Worm (Caenorhabditis elegans) whole organism, L3 larva: Measurements from ENCODE around the gene psf-1.

ENCODE experiments used
- R02D3.7 ChIP-seq: fragments of 150-350 bp; optimal IDR thresholded peaks from 2 replicates; lab custom pipeline; 2014; ENCODE audit warnings: missing biosample characterization, missing genetic modification characterization
- ZK546.5 ChIP-seq: sonication (generic microtip); optimal IDR thresholded peaks from 2 replicates; lab custom pipeline; 2017; ENCODE audit warnings: missing biosample characterization, missing genetic modification characterization
- aly-2 ChIP-seq: fragments of 150-350 bp; optimal IDR thresholded peaks from 2 replicates; lab custom pipeline; 2014; ENCODE audit warnings: missing biosample characterization, missing genetic modification characterization
- ama-1 ChIP-seq: fragments of 150-350 bp; optimal IDR thresholded peaks from 2 replicates; lab custom pipeline; 2018
- ceh-16 ChIP-seq: sonication (generic microtip); optimal IDR thresholded peaks from 2 replicates; lab custom pipeline; 2017; ENCODE audit warnings: missing biosample characterization, missing genetic modification characterization
- ceh-28 ChIP-seq: fragments of 150-350 bp; optimal IDR thresholded peaks from 2 replicates; lab custom pipeline; 2014; ENCODE audit warnings: missing biosample characterization, missing genetic modification reagents, missing genetic modification characterization
- ceh-9 ChIP-seq: sonication (generic microtip); optimal IDR thresholded peaks from 2 replicates; lab custom pipeline; 2018; ENCODE audit warnings: missing biosample characterization, missing genetic modification characterization
- daf-12 ChIP-seq: fragments of 150-350 bp; optimal IDR thresholded peaks from 2 replicates; lab custom pipeline; 2014; ENCODE audit warnings: missing biosample characterization, missing genetic modification reagents, missing genetic modification characterization
- egl-27 ChIP-seq: sonication (generic microtip); optimal IDR thresholded peaks from 4 replicates; lab custom pipeline; 2017; ENCODE audit warnings: missing biosample characterization, missing genetic modification reagents, missing genetic modification characterization
- egl-5 ChIP-seq: fragments of 150-350 bp; optimal IDR thresholded peaks from 2 replicates; lab custom pipeline; 2017; ENCODE audit warnings: missing biosample characterization, missing genetic modification reagents, missing genetic modification characterization, inconsistent platforms
- elt-1 ChIP-seq: fragments of 150-350 bp; optimal IDR thresholded peaks from 2 replicates; lab custom pipeline; 2014; ENCODE audit warnings: missing biosample characterization, missing genetic modification characterization
- elt-2 ChIP-seq: sonication (generic microtip); optimal IDR thresholded peaks from 2 replicates; lab custom pipeline; 2016; ENCODE audit warnings: missing genetic modification reagents, mild to moderate bottlenecking, missing genetic modification characterization, missing compliant biosample characterization
- elt-3 ChIP-seq, 3 experiments: fragments of 150-350 bp in 1 of 3; sonication (generic microtip) in 2 of 3; optimal IDR thresholded peaks; 2 replicates in 2 of 3; 4 replicates in 1 of 3; lab custom pipeline; 2014 to 2017; ENCODE audit warnings: missing biosample characterization in 3 of 3, missing genetic modification characterization in 3 of 3
- fkh-10 ChIP-seq: sonication (generic microtip); optimal IDR thresholded peaks from 2 replicates; lab custom pipeline; 2017; ENCODE audit warnings: missing biosample characterization, missing genetic modification reagents, missing genetic modification characterization
- fos-1 ChIP-seq: fragments of 150-350 bp; optimal IDR thresholded peaks from 2 replicates; lab custom pipeline; 2014; ENCODE audit warnings: missing biosample characterization, missing genetic modification characterization
- hmg-11 ChIP-seq: sonication (generic microtip); optimal IDR thresholded peaks from 2 replicates; lab custom pipeline; 2016; ENCODE audit warnings: missing genetic modification characterization, missing compliant biosample characterization
- jun-1 ChIP-seq: fragments of 150-350 bp; optimal IDR thresholded peaks from 2 replicates; lab custom pipeline; 2014; ENCODE audit warnings: missing biosample characterization, missing genetic modification reagents, missing genetic modification characterization
- lin-15B ChIP-seq: fragments of 150-350 bp; optimal IDR thresholded peaks from 2 replicates; lab custom pipeline; 2014; ENCODE audit warnings: missing biosample characterization, missing genetic modification characterization
- lin-39 ChIP-seq: fragments of 150-350 bp; optimal IDR thresholded peaks from 2 replicates; lab custom pipeline; 2018; ENCODE audit warnings: missing biosample characterization, missing genetic modification reagents, missing genetic modification characterization
- lsy-12 ChIP-seq: sonication (generic microtip); optimal IDR thresholded peaks from 2 replicates; lab custom pipeline; 2016; ENCODE audit warnings: mild to moderate bottlenecking, missing genetic modification characterization, missing compliant biosample characterization
- mdl-1 ChIP-seq: fragments of 150-350 bp; optimal IDR thresholded peaks from 2 replicates; lab custom pipeline; 2014; ENCODE audit warnings: missing biosample characterization, missing genetic modification characterization
- mml-1 ChIP-seq: fragments of 150-350 bp; sonication (generic microtip); optimal IDR thresholded peaks from 3 replicates; lab custom pipeline; 2014; ENCODE audit warnings: missing biosample characterization, missing genetic modification characterization
- nfya-1 ChIP-seq: sonication (generic microtip); optimal IDR thresholded peaks from 2 replicates; lab custom pipeline; 2017; ENCODE audit warnings: missing genetic modification characterization, mild to moderate bottlenecking, missing compliant biosample characterization, antibody characterized with exemption, moderate library complexity; ENCODE audit not compliant: insufficient read depth
- nhr-11 ChIP-seq: fragments of 150-350 bp; optimal IDR thresholded peaks from 2 replicates; lab custom pipeline; 2014; ENCODE audit warnings: missing biosample characterization, missing genetic modification characterization
- nhr-12 ChIP-seq: fragments of 150-350 bp; optimal IDR thresholded peaks from 2 replicates; lab custom pipeline; 2014; ENCODE audit warnings: missing biosample characterization, missing genetic modification characterization
- nhr-23 ChIP-seq: fragments of 150-350 bp; optimal IDR thresholded peaks from 2 replicates; lab custom pipeline; 2014; ENCODE audit warnings: missing biosample characterization, missing genetic modification reagents, missing genetic modification characterization
- nhr-25 ChIP-seq: sonication (generic microtip); optimal IDR thresholded peaks from 2 replicates; lab custom pipeline; 2017; ENCODE audit warnings: missing biosample characterization, missing genetic modification characterization
- nhr-28 ChIP-seq: fragments of 150-350 bp; optimal IDR thresholded peaks from 2 replicates; lab custom pipeline; 2014; ENCODE audit warnings: missing biosample characterization, missing genetic modification characterization
- nhr-43 ChIP-seq: sonication (generic microtip); optimal IDR thresholded peaks from 2 replicates; lab custom pipeline; 2016; ENCODE audit warnings: mild to moderate bottlenecking, missing genetic modification characterization, missing compliant biosample characterization; ENCODE audit not compliant: poor library complexity, severe bottlenecking
- nhr-77 ChIP-seq: fragments of 150-350 bp; optimal IDR thresholded peaks from 2 replicates; lab custom pipeline; 2014; ENCODE audit warnings: missing biosample characterization, missing genetic modification characterization
- pha-4 ChIP-seq: fragments of 150-350 bp; optimal IDR thresholded peaks from 2 replicates; lab custom pipeline; 2014; ENCODE audit warnings: missing biosample characterization, missing genetic modification reagents, missing genetic modification characterization
- pqm-1 ChIP-seq: fragments of 150-350 bp; optimal IDR thresholded peaks from 2 replicates; lab custom pipeline; 2017; ENCODE audit warnings: missing biosample characterization, missing genetic modification characterization, inconsistent platforms
- sea-2 ChIP-seq: fragments of 150-350 bp; sonication (generic microtip); optimal IDR thresholded peaks from 4 replicates; lab custom pipeline; 2014; ENCODE audit warnings: missing biosample characterization, missing genetic modification reagents, missing genetic modification characterization
- skn-1 ChIP-seq: fragments of 150-350 bp; optimal IDR thresholded peaks from 2 replicates; lab custom pipeline; 2014; ENCODE audit warnings: missing biosample characterization, missing genetic modification characterization
- snpc-4 ChIP-seq: fragments of 150-350 bp; optimal IDR thresholded peaks from 2 replicates; lab custom pipeline; 2014; ENCODE audit warnings: missing biosample characterization, missing genetic modification characterization
- tbx-2 ChIP-seq: sonication (generic microtip); optimal IDR thresholded peaks from 2 replicates; lab custom pipeline; 2016; ENCODE audit warnings: mild to moderate bottlenecking, missing genetic modification characterization, missing compliant biosample characterization
- unc-39 ChIP-seq: sonication (generic microtip); optimal IDR thresholded peaks from 4 replicates; lab custom pipeline; 2017; ENCODE audit warnings: missing biosample characterization, missing genetic modification characterization
- unc-62 ChIP-seq: fragments of 150-350 bp; sonication (generic microtip); optimal IDR thresholded peaks from 4 replicates; lab custom pipeline; 2014; ENCODE audit warnings: missing biosample characterization, missing genetic modification reagents, missing genetic modification characterization
- zag-1 ChIP-seq: fragments of 150-350 bp; optimal IDR thresholded peaks from 2 replicates; lab custom pipeline; 2014; ENCODE audit warnings: missing biosample characterization, missing genetic modification characterization
- ztf-11 ChIP-seq: fragments of 150-350 bp; optimal IDR thresholded peaks from 2 replicates; lab custom pipeline; 2014; ENCODE audit warnings: missing biosample characterization, missing genetic modification characterization
- ztf-4 ChIP-seq: fragments of 150-350 bp; optimal IDR thresholded peaks from 2 replicates; lab custom pipeline; 2014; ENCODE audit warnings: missing biosample characterization, missing genetic modification characterization

The psf-1 gene

DNA sequence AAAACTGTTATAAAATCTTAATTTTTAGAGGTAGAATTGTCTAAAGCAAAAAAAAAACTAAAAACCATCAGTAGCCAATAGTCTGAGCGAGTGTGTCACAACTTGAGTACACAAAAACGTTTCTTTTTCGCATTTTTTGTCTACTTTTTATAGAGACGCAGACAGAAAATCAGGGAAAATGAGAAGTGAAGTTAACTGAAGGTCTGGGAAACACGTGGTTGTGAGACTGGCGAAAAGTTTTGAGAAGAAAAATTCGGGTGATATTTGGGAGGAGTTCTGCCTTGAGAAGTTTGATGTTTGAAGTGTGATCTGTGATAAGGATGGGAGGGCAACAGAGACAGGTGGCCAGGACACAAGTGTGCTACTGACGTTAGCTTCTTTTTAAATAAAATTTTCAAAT, 30.9 kb upstream of the psf-1 start (continued):
- peak; percentile 75 for TF ChIP-seq nfya-1 (tag; lab: Kevin White, UChicago)
- TF ChIP-seq unc-39: no peak
- peak; percentile 61 for TF ChIP-seq pqm-1 (tag; lab: Kevin White, UChicago)
- TF ChIP-seq elt-2: peak; percentile 75
- peak; percentile 52 for TF ChIP-seq jun-1 (tag; lab: Kevin White, UChicago)
- no peak for TF ChIP-seq unc-62
- no peak for TF ChIP-seq daf-12
- peak; percentile 94 for TF ChIP-seq pha-4
- no peak for TF ChIP-seq fkh-10 (GFP tag; lab: Kevin White, UChicago)
- TF ChIP-seq elt-3 (tag; optimal IDR thresholded peaks at IDR 0.05; lab: Kevin White, UChicago): no peak
- TF ChIP-seq snpc-4 (tag; lab: Kevin White, UChicago): no peak
- peak; percentile 21 for TF ChIP-seq tbx-2 (tag; lab: Kevin White, UChicago)
- TF ChIP-seq mml-1 (tag; lab: Kevin White, UChicago): no peak
- peak; percentile 60 for TF ChIP-seq lin-15B (tag; lab: Kevin White, UChicago)
- peak; percentile 39 for TF ChIP-seq ceh-28
- no peak for TF ChIP-seq zag-1
- TF ChIP-seq elt-1: no peak
- TF ChIP-seq ztf-11: no peak
- no peak for TF ChIP-seq ceh-16 (tag; lab: Kevin White, UChicago)
- TF ChIP-seq skn-1: no peak
- TF ChIP-seq lin-39 (tag; lab: Kevin White, UChicago): peak; percentile 2
- no peak for TF ChIP-seq fos-1 (tag; lab: Kevin White, UChicago)
- peak; percentile 16 for TF ChIP-seq egl-5 (tag; lab: Kevin White, UChicago)
- TF ChIP-seq egl-27 (tag; lab: Kevin White, UChicago): peak; percentile 58
- no peak for TF ChIP-seq nhr-12

ce11 chrII:9938877-9939276, 29.6 kb upstream of the psf-1 start, which contains the start of the genes C05C10.7 and C05C10.5:
Gene C05C10.7 (minus strand): TSS chrII:9938971.
Gene C05C10.5 (plus strand): TSS chrII:9939040.
- TF ChIP-seq egl-5 (tag; lab: Kevin White, UChicago) (no peak), ceh-16 (tag; lab: Kevin White, UChicago) (no peak), ama-1 (lab: Kevin White, UChicago) (no peak), lin-39 (tag; lab: Kevin White, UChicago) (no peak), zag-1 (no peak), elt-2 (no peak), mdl-1 (tag; lab: Kevin White, UChicago) (no peak), fos-1 (tag; lab: Kevin White, UChicago) (no peak), daf-12 (no peak), mml-1 (tag; lab: Kevin White, UChicago) (no peak), nhr-43 (tag; lab: Kevin White, UChicago) (no peak), nhr-25 (tag; lab: Kevin White, UChicago) (no peak), jun-1 (tag; lab: Kevin White, UChicago) (no peak), lsy-12 (no peak), ceh-9 (tag; lab: Kevin White, UChicago) (no peak), nhr-77 (tag; lab: Kevin White, UChicago) (no peak)

ce11 chrII:9940430-9940829, 28.0 kb upstream of the psf-1 start, which contains the start of gene ufd-3:
Gene ufd-3 (plus strand): TSS chrII:9940753.
- TF ChIP-seq pha-4 (peak; percentile 96), ceh-28 (peak; percentile 46), zag-1 (no peak), hmg-11 (peak; percentile 37), nhr-25 (tag; lab: Kevin White, UChicago) (peak; percentile 76), egl-27 (tag; lab: Kevin White, UChicago) (peak; percentile 7), lin-15B (tag; lab: Kevin White, UChicago) (peak; percentile 94), nhr-43 (tag; lab: Kevin White, UChicago) (peak; percentile 90), tbx-2 (tag; lab: Kevin White, UChicago) (peak; percentile 14), pqm-1 (tag; lab: Kevin White, UChicago) (peak; percentile 42), egl-5 (tag; lab: Kevin White, UChicago) (peak; percentile 23), nhr-23 (peak; percentile 89), snpc-4 (tag; lab: Kevin White, UChicago) (peak; percentile 70), skn-1 (peak; percentile 91), R02D3.7 (tag; lab: Kevin White, UChicago) (peak; percentile 65), ztf-4 (tag; lab: Kevin White, UChicago) (no peak), unc-39 (no peak), lin-39 (tag; lab: Kevin White, UChicago) (peak; percentile 81), aly-2 (tag; lab: Kevin White, UChicago) (no peak), ama-1 (lab: Kevin White, UChicago) (peak; percentile 33), sea-2 (GFP tag; lab: Kevin White, UChicago) (no peak), lsy-12 (peak; percentile 39), nfya-1 (tag; lab: Kevin White, UChicago) (peak; percentile 91), elt-2 (peak; percentile 29), mml-1 (tag; lab: Kevin White, UChicago) (no peak), mdl-1 (tag; lab: Kevin White, UChicago) (no peak), nhr-11 (tag; lab: Kevin White, UChicago) (peak; percentile 72), daf-12 (no peak), ZK546.5 (tag; lab: Kevin White, UChicago) (no peak), nhr-28 (tag; lab: Kevin White, UChicago) (no peak), ceh-16 (tag; lab: Kevin White, UChicago) (no peak)
